Worm (Caenorhabditis elegans): ENCODE data around the gene cla-1.

DNA sequence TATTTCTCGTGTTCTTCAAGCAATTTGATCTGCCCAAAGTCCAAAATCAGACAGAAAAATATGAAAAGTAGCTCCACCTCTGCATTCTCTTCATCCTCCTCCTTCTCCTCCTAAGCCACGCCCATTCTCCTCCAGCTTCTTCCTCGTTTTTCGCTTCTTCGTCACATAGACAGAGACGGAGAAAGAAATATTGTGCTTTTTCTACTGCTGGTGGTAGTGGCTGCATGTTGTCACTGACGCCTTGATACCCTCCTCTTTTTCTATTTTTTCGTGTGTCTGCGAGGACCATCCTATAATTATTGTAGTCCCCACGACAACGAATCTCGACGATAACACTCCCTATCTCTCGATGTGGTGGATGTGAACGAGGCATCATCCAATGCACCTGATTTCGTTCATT lies 69.9 kb downstream of the cla-1 start, which contains the start of gene C08G9.1:
- no peak for TF ChIP-seq snpc-4 (tag; optimal IDR thresholded peaks at IDR 0.05)
- no peak for TF ChIP-seq ztf-11 (tag; optimal IDR thresholded peaks at IDR 0.05)
- no peak for TF ChIP-seq fos-1 (tag; optimal IDR thresholded peaks at IDR 0.05)
- no peak for TF ChIP-seq nhr-237 (tag; optimal IDR thresholded peaks at IDR 0.05)
- TF ChIP-seq skn-1 (tag; optimal IDR thresholded peaks at IDR 0.05) = no peak
- no peak for TF ChIP-seq mbf-1 (tag; optimal IDR thresholded peaks at IDR 0.05)
